Fruit fly (Drosophila melanogaster) Kc167 (cell line): ENCODE results near the gene CG14454.

Experiments
- Sin3A ChIP-seq: fragments of >200 bp; optimal IDR thresholded peaks from 2 replicates; lab custom pipeline; 2018; ENCODE audit warnings: missing external identifiers
- h ChIP-seq: fragments of >200 bp; optimal IDR thresholded peaks from 3 replicates; lab custom pipeline; 2018; ENCODE audit warnings: missing external identifiers
- insv ChIP-seq: fragments of >200 bp; optimal IDR thresholded peaks from 3 replicates; lab custom pipeline; 2018; ENCODE audit warnings: missing external identifiers
- psq ChIP-seq: fragments of >200 bp; optimal IDR thresholded peaks from 2 replicates; lab custom pipeline; 2017; ENCODE audit warnings: missing external identifiers

DNA sequence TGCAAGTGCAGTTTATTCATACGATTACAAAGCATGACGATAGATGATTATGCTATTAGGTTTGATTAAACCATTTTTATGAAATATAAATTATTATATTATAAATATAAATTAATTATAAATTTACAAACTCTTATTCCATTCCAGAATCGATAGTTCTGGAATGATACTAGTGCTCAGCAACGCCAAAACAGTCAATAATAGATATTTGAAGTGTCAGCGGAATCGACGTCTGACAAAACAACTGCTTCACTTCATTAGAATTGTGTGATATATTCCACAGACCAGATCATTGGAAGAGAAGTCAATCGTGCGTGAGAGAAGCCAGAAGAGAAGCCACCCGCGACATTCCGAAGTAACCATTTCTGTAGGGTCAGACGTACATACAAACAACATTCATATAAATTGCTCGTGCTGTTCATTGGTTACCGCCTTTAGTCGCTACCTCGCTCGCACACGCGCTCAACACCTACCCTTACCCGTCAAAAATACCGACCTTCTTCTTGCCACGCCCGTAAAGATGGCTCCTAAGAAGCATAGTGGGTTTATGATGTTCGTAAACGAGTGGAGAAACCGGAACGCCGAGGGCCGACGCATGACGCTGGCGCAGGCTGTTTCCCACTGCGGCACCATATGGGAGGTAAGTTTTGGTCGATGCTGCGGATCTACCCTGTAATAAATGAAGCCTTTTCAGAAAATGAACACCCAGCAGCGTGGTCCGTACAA is 31.9 kb upstream of the CG14454 start:
- no peak for TF ChIP-seq psq
- TF ChIP-seq insv (lab: Kevin White, UChicago) = no peak
- no peak for TF ChIP-seq Sin3A (lab: Kevin White, UChicago)
- TF ChIP-seq h (lab: Kevin White, UChicago) = no peak
